Worm (Caenorhabditis elegans) whole organism, L1 larva: ENCODE measurements around the gene fbxa-67.

ENCODE experiments used
- C04F5.9 ChIP-seq: sonication (generic microtip); optimal IDR thresholded peaks from 2 replicates; lab custom pipeline; 2016; ENCODE audit warnings: missing genetic modification characterization, missing compliant biosample characterization
- ama-1 ChIP-seq: fragments of 150-350 bp; optimal IDR thresholded peaks from 2 replicates; lab custom pipeline; 2014
- efl-1 ChIP-seq, 4 experiments: fragments of 150-350 bp; optimal IDR thresholded peaks in 3 of 4; peaks in 1 of 4; 1 replicate in 1 of 4; 2 replicates in 3 of 4; lab custom pipeline; 2014; ENCODE audit warnings: missing biosample characterization in 2 of 4, missing genetic modification characterization in 2 of 4, missing genetic modification reagents in 2 of 4
- elt-2 ChIP-seq: sonication (generic microtip); optimal IDR thresholded peaks from 2 replicates; lab custom pipeline; 2016; ENCODE audit warnings: missing genetic modification characterization, mild to moderate bottlenecking, inconsistent platforms, missing compliant biosample characterization, missing genetic modification reagents
- elt-3 ChIP-seq, 6 experiments: fragments of 150-350 bp in 1 of 6; sonication (generic microtip); optimal IDR thresholded peaks; 2 replicates each; lab custom pipeline; 2017 to 2018; ENCODE audit warnings: missing biosample characterization in 6 of 6, missing genetic modification characterization in 6 of 6, inconsistent platforms in 1 of 6
- lin-39 ChIP-seq: fragments of 150-350 bp; optimal IDR thresholded peaks from 2 replicates; lab custom pipeline; 2014; ENCODE audit warnings: missing biosample characterization, missing genetic modification reagents, missing genetic modification characterization
- lsy-2 ChIP-seq, 2 experiments: fragments of 150-350 bp; optimal IDR thresholded peaks; 2 replicates each; lab custom pipeline; 2014; ENCODE audit warnings: missing biosample characterization in 2 of 2, missing genetic modification characterization in 2 of 2
- nhr-28 ChIP-seq: fragments of 150-350 bp; optimal IDR thresholded peaks from 2 replicates; lab custom pipeline; 2014; ENCODE audit warnings: missing biosample characterization, missing genetic modification characterization
- nhr-71 ChIP-seq: sonication (generic microtip); optimal IDR thresholded peaks from 2 replicates; lab custom pipeline; 2016; ENCODE audit warnings: mild to moderate bottlenecking, missing genetic modification characterization, moderate library complexity, missing compliant biosample characterization
- skn-1 ChIP-seq: fragments of 150-350 bp; optimal IDR thresholded peaks from 2 replicates; lab custom pipeline; 2014; ENCODE audit warnings: missing biosample characterization, missing genetic modification characterization
- vab-15 ChIP-seq: sonication (generic microtip); optimal IDR thresholded peaks from 2 replicates; lab custom pipeline; 2017; ENCODE audit warnings: missing genotype, mild to moderate bottlenecking, missing genetic modification characterization, missing compliant biosample characterization
- ztf-11 ChIP-seq, 2 experiments: sonication (generic microtip); optimal IDR thresholded peaks; 2 replicates each; lab custom pipeline; 2016 to 2017; ENCODE audit warnings: missing genetic modification characterization in 2 of 2, missing biosample characterization in 1 of 2, missing compliant biosample characterization in 1 of 2

- no peak for TF ChIP-seq elt-3 (tag; optimal IDR thresholded peaks at IDR 0.05; lab: Kevin White, UChicago)
- no peak for TF ChIP-seq lsy-2 (tag; optimal IDR thresholded peaks at IDR 0.05; lab: Kevin White, UChicago)
- TF ChIP-seq nhr-28 = no peak
- TF ChIP-seq efl-1 (optimal IDR thresholded peaks at IDR 0.05; lab: Kevin White, UChicago) = no peak
- no peak for TF ChIP-seq efl-1 (GFP tag; optimal IDR thresholded peaks at IDR 0.05 in 1 of 2; lab: Kevin White, UChicago)
- no peak for TF ChIP-seq ama-1 (lab: Kevin White, UChicago)
- no peak for TF ChIP-seq ztf-11 (tag; optimal IDR thresholded peaks at IDR 0.05; lab: Kevin White, UChicago)
- no peak for TF ChIP-seq skn-1 (tag; lab: Kevin White, UChicago)
- TF ChIP-seq nhr-71 (tag; lab: Kevin White, UChicago) = no peak
- no peak for TF ChIP-seq lin-39
- TF ChIP-seq elt-2 = no peak
- TF ChIP-seq vab-15 (tag; lab: Kevin White, UChicago) = no peak
- TF ChIP-seq C04F5.9 (tag; lab: Kevin White, UChicago) = no peak
Measured at ce11 chrIII:996564-996963, 46.1 kb upstream of the fbxa-67 start.
